Worm (Caenorhabditis elegans): Measurements from ENCODE around the gene BE10.3.
A peak's percentile ranks its signal among the peaks of the same experiment; 100 is the strongest.

Gene BE10.3

DNA sequence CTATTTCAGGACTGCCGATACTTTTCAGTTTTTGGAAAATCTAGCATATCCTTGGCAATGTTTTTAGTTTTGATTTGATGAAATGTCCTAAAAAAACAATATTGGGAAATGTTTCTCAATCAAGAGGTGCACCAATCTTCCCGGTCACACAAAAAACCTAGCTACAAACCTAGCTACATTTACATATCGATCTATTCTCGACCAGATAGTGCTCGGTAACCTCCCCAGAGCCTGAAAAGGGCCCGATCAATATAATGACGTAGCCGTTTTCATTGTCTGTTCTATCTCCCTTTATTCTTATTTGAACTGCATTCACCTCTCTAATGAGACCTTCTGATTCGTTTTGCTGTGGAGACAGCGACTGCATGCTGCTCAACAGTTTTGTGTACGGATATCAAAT, at the start of gene BE10.3:
Gene BE10.3 (plus strand): TSS at position 301 of the 400 bp plus-strand sequence.
- no peak for TF ChIP-seq R02D3.7 (tag; optimal IDR thresholded peaks at IDR 0.05)
- no peak for TF ChIP-seq ama-1 (optimal IDR thresholded peaks at IDR 0.05)
- TF ChIP-seq daf-8 (GFP tag; IDR thresholded peaks at IDR 0.05) = no peak
- TF ChIP-seq nhr-25 (tag; optimal IDR thresholded peaks at IDR 0.05; ENCODE audit: borderline replicate concordance, insufficient read depth) = no peak
- no peak for TF ChIP-seq Y5F2A.4 (GFP tag; optimal IDR thresholded peaks at IDR 0.05)
- TF ChIP-seq nhr-10 (tag; optimal IDR thresholded peaks at IDR 0.05) = no peak
- no peak for TF ChIP-seq unc-39 (tag; optimal IDR thresholded peaks at IDR 0.05)
- no peak for TF ChIP-seq aha-1 (tag)
- no peak for TF ChIP-seq nhr-41 (GFP tag; IDR thresholded peaks at IDR 0.05)

DNA sequence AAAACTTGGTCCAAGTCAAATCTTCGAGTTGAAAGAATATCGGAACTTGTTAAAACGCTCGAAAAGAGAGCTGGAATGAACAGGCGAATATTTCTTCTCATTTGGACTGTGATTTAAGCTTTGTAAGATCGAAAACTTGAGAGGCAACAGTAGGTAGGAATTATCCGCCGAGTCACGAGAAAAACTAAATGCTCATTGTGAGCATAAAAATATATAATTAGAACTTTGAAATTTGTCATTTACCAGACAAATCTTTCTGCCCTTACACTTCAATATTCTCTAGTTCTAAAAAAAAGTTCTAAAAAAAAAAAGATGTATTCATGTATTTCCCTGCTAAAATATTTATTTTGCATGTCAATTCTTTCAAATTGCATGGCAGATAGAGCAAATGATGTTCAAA, 43.6 kb upstream of the BE10.3 start, which contains the start of the genes irld-19 and irld-61:
Gene irld-19 (minus strand): TSS at position 101 of the 400 bp plus-strand sequence.
Gene irld-61 (plus strand): TSS at position 313 of the 400 bp plus-strand sequence.
- TF ChIP-seq ces-1 (GFP tag; optimal IDR thresholded peaks at IDR 0.05) (no peak), nhr-102 (tag; optimal IDR thresholded peaks at IDR 0.05) (no peak), nhr-77 (tag; optimal IDR thresholded peaks at IDR 0.05) (no peak), zfp-3 (GFP tag; conservative IDR thresholded peaks at IDR 0.05) (no peak), gei-8 (GFP tag; optimal IDR thresholded peaks at IDR 0.05) (no peak), aha-1 (tag) (no peak), nhr-28 (tag; optimal IDR thresholded peaks at IDR 0.05) (no peak), saeg-2 (GFP tag; IDR thresholded peaks at IDR 0.05) (no peak), Y5F2A.4 (GFP tag; optimal IDR thresholded peaks at IDR 0.05) (no peak), zfp-2 (tag; optimal IDR thresholded peaks at IDR 0.05) (no peak), hlh-30 (tag; optimal IDR thresholded peaks at IDR 0.05; ENCODE audit: insufficient read depth) (no peak), ceh-28 (tag; optimal IDR thresholded peaks at IDR 0.05) (no peak)

DNA sequence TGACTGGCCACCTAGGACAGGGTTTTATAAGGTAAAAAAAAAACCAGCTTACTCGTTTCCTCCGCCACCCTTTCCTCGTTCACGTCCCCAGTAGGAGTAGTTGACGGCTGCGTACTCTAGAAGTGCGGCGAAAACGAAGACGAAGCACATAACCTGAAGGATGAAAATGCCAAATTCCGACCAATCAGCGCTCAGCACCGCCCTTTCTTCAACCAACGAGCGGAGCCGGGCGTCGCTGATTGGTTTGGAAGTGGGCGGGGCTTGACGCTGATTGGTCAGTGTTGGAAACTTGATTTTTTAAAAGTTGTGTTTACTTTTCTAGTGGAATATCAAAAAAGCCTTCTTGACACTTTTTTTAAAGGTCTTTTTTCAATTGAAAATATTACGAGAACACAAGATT, 34.1 kb upstream of the BE10.3 start:
- no peak for TF ChIP-seq F10B5.3 (tag; optimal IDR thresholded peaks at IDR 0.05)
- no peak for TF ChIP-seq mes-2 (tag; optimal IDR thresholded peaks at IDR 0.05; ENCODE audit: poor library complexity, severe bottlenecking)
- TF ChIP-seq F26F4.8 (GFP tag; conservative IDR thresholded peaks at IDR 0.05) = no peak
- peak in 1 of 2 experiments; percentile 56 for TF ChIP-seq unc-62 (GFP tag; optimal IDR thresholded peaks at IDR 0.05 in 1 of 2)
- no peak for TF ChIP-seq unc-62 (tag; optimal IDR thresholded peaks at IDR 0.05)

DNA sequence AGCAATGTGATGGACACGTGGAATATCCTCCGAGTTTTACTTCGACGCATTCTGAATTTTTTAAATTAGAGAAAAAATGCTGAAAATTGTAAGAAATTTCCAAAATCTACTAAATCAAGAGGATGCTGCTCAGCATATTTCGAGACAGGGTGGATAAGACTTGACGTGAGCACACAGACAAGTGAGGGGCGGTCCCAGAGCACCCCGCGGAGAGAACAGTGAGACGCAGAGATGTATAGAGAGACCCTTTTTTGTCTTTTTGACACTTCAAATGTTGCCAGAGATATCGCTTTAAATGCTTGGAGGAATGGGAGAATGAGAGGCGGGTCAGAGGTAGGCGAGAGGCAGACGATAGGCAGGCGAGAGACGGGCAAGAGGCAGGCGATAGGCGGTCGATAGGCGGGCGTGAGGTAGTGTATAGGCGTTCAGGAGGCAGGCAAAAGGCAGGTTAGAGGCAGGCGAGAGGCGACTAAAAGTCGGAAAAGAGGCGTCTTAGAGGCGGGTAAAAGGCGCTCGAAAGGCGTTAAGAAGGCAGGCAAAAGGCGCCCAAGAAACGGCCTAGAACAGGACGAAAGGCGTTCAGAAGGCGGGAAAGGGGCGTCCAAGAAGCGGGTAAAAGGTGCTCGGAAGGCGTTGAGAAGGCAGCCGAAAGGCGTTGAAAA, 28.0 kb upstream of the BE10.3 start, which contains the start of gene gab-1:
Gene gab-1 (minus strand): TSS at position 51 of the 662 bp plus-strand sequence.
- TF ChIP-seq aha-1 (tag) (peak; percentile 10), F37D6.2 (tag; optimal IDR thresholded peaks at IDR 0.05) (no peak), aly-2 (tag; optimal IDR thresholded peaks at IDR 0.05) (no peak), ctbp-1 (GFP tag; IDR thresholded peaks at IDR 0.05) (no peak), nhr-42 (GFP tag; IDR thresholded peaks at IDR 0.05) (no peak), rbr-2 (tag; optimal IDR thresholded peaks at IDR 0.05) (no peak), nhr-25 (tag; optimal IDR thresholded peaks at IDR 0.05; ENCODE audit: borderline replicate concordance, insufficient read depth) (no peak), snpc-1.2 (GFP tag; IDR thresholded peaks at IDR 0.05) (no peak), mes-2 (tag; optimal IDR thresholded peaks at IDR 0.05; ENCODE audit: poor library complexity, severe bottlenecking) (no peak), nhr-6 (tag; optimal IDR thresholded peaks at IDR 0.05) (no peak), set-16 (GFP tag; IDR thresholded peaks at IDR 0.05) (peak; percentile 77), zip-11 (GFP tag; IDR thresholded peaks at IDR 0.05) (no peak), F44E2.7 (GFP tag; IDR thresholded peaks at IDR 0.05) (no peak), lin-38 (GFP tag; IDR thresholded peaks at IDR 0.05) (no peak)
